Worm (Caenorhabditis elegans) whole organism, L4 larva: ENCODE data around the gene C03G6.6.

Experiments used
- aly-2 ChIP-seq: sonication (generic microtip); optimal IDR thresholded peaks from 2 replicates; lab custom pipeline; 2018; ENCODE audit warnings: missing biosample characterization, missing genetic modification characterization
- lsy-2 ChIP-seq, 2 experiments: fragments of 150-350 bp in 1 of 2; sonication (generic microtip) in 1 of 2; optimal IDR thresholded peaks; 2 replicates each; lab custom pipeline; 2014 to 2017; ENCODE audit warnings: missing biosample characterization in 2 of 2, missing genetic modification characterization in 2 of 2
- madf-5 ChIP-seq, 2 experiments: fragments of 200-800 bp; sonication (Bioruptor generic); IDR thresholded peaks; 2 replicates each; pipeline ENCODE4 v1.3.6; 2022; ENCODE audit warnings: missing compliant biosample characterization in 2 of 2, missing genetic modification characterization in 2 of 2
- set-16 ChIP-seq: fragments of 200-800 bp; sonication (Bioruptor generic); IDR thresholded peaks from 2 replicates; pipeline ENCODE4 v1.3.6; 2022; ENCODE audit warnings: missing genetic modification reagents, missing genetic modification characterization, missing compliant biosample characterization
- unc-39 ChIP-seq: sonication (generic microtip); optimal IDR thresholded peaks from 2 replicates; lab custom pipeline; 2017; ENCODE audit warnings: missing biosample characterization, missing genetic modification characterization
- ztf-11 ChIP-seq: fragments of 150-350 bp; optimal IDR thresholded peaks from 2 replicates; lab custom pipeline; 2014; ENCODE audit warnings: missing biosample characterization, missing genetic modification characterization

DNA sequence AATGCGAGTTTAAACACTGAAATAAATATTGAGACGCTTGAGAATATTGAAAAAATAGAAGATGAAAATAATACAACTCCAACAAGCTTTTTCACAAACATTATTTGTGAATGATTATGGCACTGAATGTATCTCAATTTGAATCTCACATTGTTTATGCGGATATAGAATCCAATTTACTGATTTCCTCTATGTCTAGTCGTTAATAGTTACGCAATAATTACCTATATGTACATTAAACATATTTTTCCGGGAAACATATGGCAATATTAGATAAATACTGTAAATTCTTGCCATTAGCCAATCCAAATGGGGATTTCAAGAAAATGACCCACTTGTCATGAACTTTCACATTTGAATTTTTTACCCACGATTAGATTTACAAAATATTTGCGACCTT, 38.1 kb downstream of the C03G6.6 start, which contains the start of gene srx-9:
- TF ChIP-seq madf-5 (GFP tag; IDR thresholded peaks at IDR 0.05; lab: Robert Waterston, UW): no peak
- TF ChIP-seq aly-2 (tag; lab: Kevin White, UChicago): no peak
- TF ChIP-seq ztf-11: no peak
- TF ChIP-seq lsy-2 (tag; optimal IDR thresholded peaks at IDR 0.05; lab: Kevin White, UChicago): no peak
- no peak for TF ChIP-seq set-16 (GFP tag; lab: Robert Waterston, UW)
- TF ChIP-seq unc-39: no peak
